Fruit fly (Drosophila melanogaster): ENCODE measurements around the gene Gr22f.

Gr22f gene

DNA sequence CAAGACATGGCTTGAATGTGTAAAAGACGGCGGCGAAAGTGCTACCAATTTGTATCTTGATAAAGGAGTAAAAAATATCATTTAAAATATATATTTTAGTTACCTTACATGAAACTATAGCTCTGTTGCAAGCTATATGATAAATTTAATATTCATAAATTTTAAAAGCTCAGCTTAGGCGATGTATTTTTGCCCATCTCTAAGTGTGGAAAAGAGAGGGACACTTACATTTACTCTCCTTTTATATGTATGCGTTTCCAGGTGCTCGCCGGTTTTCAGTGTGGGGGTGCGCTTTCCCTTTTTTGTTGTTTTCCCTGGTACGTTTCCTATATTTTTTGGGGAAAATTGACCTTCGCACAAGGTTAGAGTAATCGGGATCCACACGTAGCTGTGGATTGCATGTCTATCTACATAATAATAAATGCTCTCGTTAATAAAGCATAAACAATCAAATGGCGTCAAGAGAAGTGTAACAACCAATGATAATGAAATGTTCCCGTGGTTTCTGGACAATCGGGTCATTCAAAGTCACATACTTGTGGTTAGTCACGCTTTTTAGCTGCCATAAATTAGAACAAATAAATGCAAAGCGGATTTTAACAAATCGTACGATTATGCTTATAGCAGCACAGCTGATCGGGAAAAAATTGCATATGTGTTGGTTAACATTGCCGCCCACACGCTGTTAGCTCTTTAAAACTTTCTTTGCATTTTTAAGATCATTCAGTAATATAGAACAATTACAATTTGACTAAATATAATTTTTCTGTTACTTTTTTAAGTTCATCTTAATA lies 28.2 kb downstream of the Gr22f start:
- TF ChIP-seq CG7101 (tag; optimal IDR thresholded peaks at IDR 0.05) = peak; percentile 99
- peak; percentile 99 for TF ChIP-seq ovo (GFP tag; optimal IDR thresholded peaks at IDR 0.05)
- TF ChIP-seq toe (GFP tag; optimal IDR thresholded peaks at IDR 0.05) = peak; percentile 98
- peak; percentile 95 for TF ChIP-seq tj (GFP tag; optimal IDR thresholded peaks at IDR 0.05)
- peak; percentile 45 for TF ChIP-seq pad (GFP tag; optimal IDR thresholded peaks at IDR 0.05)
- peak; percentile 96 for TF ChIP-seq Hr96 (GFP tag; optimal IDR thresholded peaks at IDR 0.05)
- TF ChIP-seq Mnt (GFP tag; optimal IDR thresholded peaks at IDR 0.05) = peak; percentile 97
- peak; percentile 99 for TF ChIP-seq kay (GFP tag; ENCODE audit: borderline replicate concordance)
- peak; percentile 99 for TF ChIP-seq CG33017 (tag; optimal IDR thresholded peaks at IDR 0.05)
- peak; percentile 90 for TF ChIP-seq CG14711 (tag; optimal IDR thresholded peaks at IDR 0.05)
- TF ChIP-seq cic (GFP tag; optimal IDR thresholded peaks at IDR 0.05) = peak; percentile 97
- peak; percentile 98 for TF ChIP-seq Crg-1 (GFP tag; optimal IDR thresholded peaks at IDR 0.05)
- TF ChIP-seq CG12768 (GFP tag; optimal IDR thresholded peaks at IDR 0.05) = peak; percentile 99
- no peak for TF ChIP-seq cnc (optimal IDR thresholded peaks at IDR 0.05)
- TF ChIP-seq bab1 (GFP tag; optimal IDR thresholded peaks at IDR 0.05) = peak; percentile 99
- peak; percentile 94 for TF ChIP-seq CG1620 (GFP tag; optimal IDR thresholded peaks at IDR 0.05)
- TF ChIP-seq Clk (GFP tag; optimal IDR thresholded peaks at IDR 0.05) = peak; percentile 98
- peak; percentile 99 for TF ChIP-seq CG7045 (GFP tag; optimal IDR thresholded peaks at IDR 0.05)
- peak; percentile 99 for TF ChIP-seq CG5204 (GFP tag; optimal IDR thresholded peaks at IDR 0.05)
- peak; percentile 100 for TF ChIP-seq CG11617 (GFP tag; optimal IDR thresholded peaks at IDR 0.05)

- TF ChIP-seq cic (GFP tag; optimal IDR thresholded peaks at IDR 0.05) = no peak
- no peak for TF ChIP-seq Hr96 (GFP tag; optimal IDR thresholded peaks at IDR 0.05)
- TF ChIP-seq Clk (GFP tag; optimal IDR thresholded peaks at IDR 0.05) = no peak
- no peak for TF ChIP-seq cnc (optimal IDR thresholded peaks at IDR 0.05)
- peak; percentile 94 for TF ChIP-seq pad (GFP tag; optimal IDR thresholded peaks at IDR 0.05)
These were observed 29.0 kb downstream of the Gr22f start for dm6 chr2L:1727162-1727825.

DNA sequence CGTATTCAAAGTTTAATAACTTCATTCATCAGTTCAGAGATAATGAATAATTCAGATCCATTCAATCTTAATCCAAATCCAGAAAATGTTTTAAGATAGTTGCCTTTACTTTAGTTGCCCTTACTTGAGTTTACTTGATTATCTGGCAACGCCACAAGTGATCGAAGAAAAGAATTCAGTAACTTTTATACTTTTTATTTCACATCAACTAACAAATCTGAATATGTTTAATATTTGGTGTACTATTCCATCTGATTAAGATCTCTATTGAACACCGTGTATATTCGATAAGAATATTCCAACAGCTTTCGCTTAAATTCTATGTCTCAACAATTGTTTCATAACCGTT lies 31.7 kb downstream of the Gr22f start:
- no peak for TF ChIP-seq Clk (GFP tag; optimal IDR thresholded peaks at IDR 0.05)
- peak; percentile 93 for TF ChIP-seq kay (GFP tag; ENCODE audit: borderline replicate concordance)

- no peak for TF ChIP-seq toe (GFP tag; optimal IDR thresholded peaks at IDR 0.05)
- TF ChIP-seq Crg-1 (GFP tag; optimal IDR thresholded peaks at IDR 0.05) = peak; percentile 2
- TF ChIP-seq Mnt (GFP tag; optimal IDR thresholded peaks at IDR 0.05) = peak; percentile 60
- TF ChIP-seq Clk (GFP tag; optimal IDR thresholded peaks at IDR 0.05) = no peak
- peak; percentile 45 for TF ChIP-seq CG1620 (GFP tag; optimal IDR thresholded peaks at IDR 0.05)
- TF ChIP-seq CG7101 (tag; optimal IDR thresholded peaks at IDR 0.05) = peak; percentile 93
- peak; percentile 60 for TF ChIP-seq bab1 (GFP tag; optimal IDR thresholded peaks at IDR 0.05)
- peak; percentile 46 for TF ChIP-seq CG11617 (GFP tag; optimal IDR thresholded peaks at IDR 0.05)
- no peak for TF ChIP-seq kay (GFP tag; ENCODE audit: borderline replicate concordance)
- TF ChIP-seq CG7045 (GFP tag; optimal IDR thresholded peaks at IDR 0.05) = no peak
- TF ChIP-seq tj (GFP tag; optimal IDR thresholded peaks at IDR 0.05) = no peak
- TF ChIP-seq CG5204 (GFP tag; optimal IDR thresholded peaks at IDR 0.05) = no peak
- TF ChIP-seq cnc (optimal IDR thresholded peaks at IDR 0.05) = no peak
- peak; percentile 42 for TF ChIP-seq pad (GFP tag; optimal IDR thresholded peaks at IDR 0.05)
- TF ChIP-seq ovo (GFP tag; optimal IDR thresholded peaks at IDR 0.05) = no peak
- TF ChIP-seq Hr96 (GFP tag; optimal IDR thresholded peaks at IDR 0.05) = no peak
- TF ChIP-seq cic (GFP tag; optimal IDR thresholded peaks at IDR 0.05) = peak; percentile 76
- peak; percentile 29 for TF ChIP-seq CG33017 (tag; optimal IDR thresholded peaks at IDR 0.05)
- TF ChIP-seq CG14711 (tag; optimal IDR thresholded peaks at IDR 0.05) = no peak
- peak; percentile 24 for TF ChIP-seq CG12768 (GFP tag; optimal IDR thresholded peaks at IDR 0.05)
These were observed 32.2 kb downstream of the Gr22f start, which contains the start of gene Rim2 for dm6 chr2L:1723937-1724591. Gene Rim2, minus strand, starts transcription at chr2L:1724388.

- no peak for TF ChIP-seq CG11617 (GFP tag; optimal IDR thresholded peaks at IDR 0.05)
- peak; percentile 20 for TF ChIP-seq CG33017 (tag; optimal IDR thresholded peaks at IDR 0.05)
- no peak for TF ChIP-seq Crg-1 (GFP tag; optimal IDR thresholded peaks at IDR 0.05)
- TF ChIP-seq CG12768 (GFP tag; optimal IDR thresholded peaks at IDR 0.05) = no peak
- peak; percentile 22 for TF ChIP-seq Hr96 (GFP tag; optimal IDR thresholded peaks at IDR 0.05)
- no peak for TF ChIP-seq CG1620 (GFP tag; optimal IDR thresholded peaks at IDR 0.05)
- no peak for TF ChIP-seq Clk (GFP tag; optimal IDR thresholded peaks at IDR 0.05)
- TF ChIP-seq CG7045 (GFP tag; optimal IDR thresholded peaks at IDR 0.05) = peak; percentile 18
These were observed 32.9 kb downstream of the Gr22f start for dm6 chr2L:1723135-1723936.

All from whole organism, adult.